Fruit fly (Drosophila melanogaster) whole organism, embryonic: ENCODE data around the gene Ptx1.
A peak's percentile ranks its signal among the peaks of the same experiment; 100 is the strongest.

Source experiments
- Adf1 ChIP-seq: fragments of 200-800 bp; sonication (Bioruptor generic); IDR thresholded peaks from 2 replicates; pipeline ENCODE4 v1.3.6; 2022; ENCODE audit warnings: missing biosample characterization, missing genetic modification characterization
- CG12942 ChIP-seq: fragments of 200-800 bp; sonication (Bioruptor generic); optimal IDR thresholded peaks from 3 replicates; lab custom pipeline; 2016; ENCODE audit warnings: missing biosample characterization, missing genetic modification characterization
- CG13894 ChIP-seq: fragments of 200-800 bp; sonication (Bioruptor generic); optimal IDR thresholded peaks from 3 replicates; lab custom pipeline; 2018; ENCODE audit warnings: missing biosample characterization, mild to moderate bottlenecking, missing genetic modification characterization, moderate library complexity
- CG14014 ChIP-seq: fragments of 200-800 bp; sonication (Bioruptor generic); IDR thresholded peaks from 2 replicates; pipeline ENCODE4 v1.3.6; 2022; ENCODE audit warnings: missing biosample characterization, missing genetic modification characterization
- CG17912 ChIP-seq: fragments of 200-800 bp; sonication (Bioruptor generic); optimal IDR thresholded peaks from 2 replicates; lab custom pipeline; 2018; ENCODE audit warnings: missing biosample characterization, mild to moderate bottlenecking, missing genetic modification characterization
- CG2202 ChIP-seq: fragments of 200-800 bp; sonication (Bioruptor generic); optimal IDR thresholded peaks from 2 replicates; lab custom pipeline; 2018; ENCODE audit warnings: missing biosample characterization, mild to moderate bottlenecking, missing genetic modification characterization
- CG34422 ChIP-seq: fragments of 200-800 bp; sonication (Bioruptor generic); IDR thresholded peaks from 3 replicates; pipeline ENCODE4 v1.3.6; 2022; ENCODE audit warnings: missing biosample characterization, missing genetic modification characterization
- CG6272 ChIP-seq: fragments of 200-800 bp; sonication (Bioruptor generic); IDR thresholded peaks from 2 replicates; pipeline ENCODE4 v1.3.6; 2022; ENCODE audit warnings: missing biosample characterization, missing genetic modification characterization
- CG7786 ChIP-seq: fragments of 200-800 bp; sonication (Bioruptor generic); optimal IDR thresholded peaks from 2 replicates; lab custom pipeline; 2016; ENCODE audit warnings: missing biosample characterization, missing genetic modification characterization
- CG8290 ChIP-seq, 3 experiments: fragments of 200-800 bp; sonication (Bioruptor generic); optimal IDR thresholded peaks; 2 replicates each; lab custom pipeline; 2016 to 2019; ENCODE audit warnings: missing biosample characterization in 3 of 3, missing genetic modification characterization in 3 of 3, mild to moderate bottlenecking in 2 of 3, moderate library complexity in 1 of 3
- CG9609 ChIP-seq: fragments of 200-800 bp; sonication (Bioruptor generic); optimal IDR thresholded peaks from 3 replicates; lab custom pipeline; 2016; ENCODE audit warnings: missing biosample characterization, missing genetic modification characterization
- Deaf1 ChIP-seq: fragments of 200-800 bp; optimal IDR thresholded peaks from 3 replicates; lab custom pipeline; 2019; ENCODE audit warnings: missing biosample characterization, mild to moderate bottlenecking, missing genetic modification characterization, moderate library complexity
- Dp ChIP-seq: fragments of 200-800 bp; sonication (Bioruptor generic); optimal IDR thresholded peaks from 2 replicates; lab custom pipeline; 2018; ENCODE audit warnings: missing biosample characterization, mild to moderate bottlenecking, missing genetic modification characterization, moderate library complexity
- Fer1 ChIP-seq: fragments of 200-800 bp; sonication (Bioruptor generic); optimal IDR thresholded peaks from 2 replicates; lab custom pipeline; 2017; ENCODE audit warnings: missing biosample characterization, mild to moderate bottlenecking, missing genetic modification characterization
- Med ChIP-seq: fragments of 200-800 bp; sonication (Bioruptor generic); peaks from one replicate; lab custom pipeline; 2016; ENCODE audit warnings: missing biosample characterization, missing genetic modification characterization, mild to moderate bottlenecking, inconsistent platforms, moderate library complexity
- Neu2 ChIP-seq: fragments of 200-800 bp; sonication (Bioruptor generic); optimal IDR thresholded peaks from 3 replicates; lab custom pipeline; 2016; ENCODE audit warnings: missing biosample characterization, missing genetic modification characterization, borderline replicate concordance
- Tbp ChIP-seq: fragments of >200 bp; optimal IDR thresholded peaks from 2 replicates; lab custom pipeline; 2018; ENCODE audit warnings: missing biosample characterization, missing genetic modification characterization
- Trl ChIP-seq, 3 experiments: fragments of >200 bp in 2 of 3; fragments of 200-800 bp in 1 of 3; sonication (Bioruptor generic) in 1 of 3; optimal IDR thresholded peaks; 2 replicates in 1 of 3; 3 replicates in 2 of 3; lab custom pipeline; 2016 to 2017; ENCODE audit warnings: missing biosample characterization in 1 of 3, missing genetic modification characterization in 1 of 3
- abd-A ChIP-seq: fragments of 200-800 bp; sonication (Bioruptor generic); optimal IDR thresholded peaks from 3 replicates; lab custom pipeline; 2019; ENCODE audit warnings: missing biosample characterization, mild to moderate bottlenecking, missing genetic modification characterization, moderate library complexity
- ash1 ChIP-seq: fragments of 200-800 bp; sonication (Bioruptor generic); optimal IDR thresholded peaks from 2 replicates; lab custom pipeline; 2018; ENCODE audit warnings: missing biosample characterization, mild to moderate bottlenecking, missing genetic modification characterization
- cato ChIP-seq: fragments of 200-800 bp; sonication (Bioruptor generic); optimal IDR thresholded peaks from 2 replicates; lab custom pipeline; 2016; ENCODE audit warnings: missing biosample characterization, missing genetic modification characterization, borderline replicate concordance
- cg ChIP-seq: fragments of 200-800 bp; sonication (Bioruptor generic); optimal IDR thresholded peaks from 3 replicates; lab custom pipeline; 2019; ENCODE audit warnings: missing biosample characterization, mild to moderate bottlenecking, missing genetic modification characterization, moderate library complexity
- corto ChIP-seq: fragments of 200-800 bp; sonication (Bioruptor generic); optimal IDR thresholded peaks from 2 replicates; lab custom pipeline; 2016; ENCODE audit warnings: missing biosample characterization, mild to moderate bottlenecking, missing genetic modification characterization, moderate library complexity
- da ChIP-seq: fragments of 200-800 bp; sonication (Bioruptor generic); optimal IDR thresholded peaks from 2 replicates; lab custom pipeline; 2016; ENCODE audit warnings: missing biosample characterization, missing genetic modification characterization
- gcm ChIP-seq: fragments of 200-800 bp; sonication (Bioruptor generic); optimal IDR thresholded peaks from 2 replicates; lab custom pipeline; 2019; ENCODE audit warnings: missing biosample characterization, mild to moderate bottlenecking, missing genetic modification characterization, moderate library complexity
- ham ChIP-seq: fragments of 200-800 bp; sonication (Bioruptor generic); IDR thresholded peaks from 2 replicates; pipeline ENCODE4 v1.3.6; 2022; ENCODE audit warnings: missing biosample characterization, missing genetic modification characterization
- hkb ChIP-seq, 2 experiments: fragments of 200-800 bp in 1 of 2; fragments of >200 bp in 1 of 2; sonication (Bioruptor generic) in 1 of 2; IDR thresholded peaks in 1 of 2; optimal IDR thresholded peaks in 1 of 2; 2 replicates each; pipeline versions ENCODE4 v1.3.6 to Lab custom; 2017 to 2022; ENCODE audit warnings: missing biosample characterization in 1 of 2, missing genetic modification characterization in 1 of 2
- inv ChIP-seq: fragments of 200-800 bp; sonication (Bioruptor generic); IDR thresholded peaks from 2 replicates; pipeline ENCODE4 v1.3.6; 2022; ENCODE audit warnings: missing biosample characterization, missing genetic modification characterization; ENCODE audit not compliant: partially characterized antibody
- lbe ChIP-seq: fragments of 200-800 bp; sonication (Bioruptor generic); optimal IDR thresholded peaks from 2 replicates; lab custom pipeline; 2016; ENCODE audit warnings: missing biosample characterization, mild to moderate bottlenecking, missing genetic modification characterization
- phol ChIP-seq: fragments of 200-800 bp; sonication (Bioruptor generic); optimal IDR thresholded peaks from 3 replicates; lab custom pipeline; 2018; ENCODE audit warnings: missing biosample characterization, mild to moderate bottlenecking, missing genetic modification characterization, moderate library complexity
- wdn ChIP-seq: fragments of 200-800 bp; sonication (Bioruptor generic); IDR thresholded peaks from 2 replicates; pipeline ENCODE4 v1.3.6; 2022; ENCODE audit warnings: missing biosample characterization, missing genetic modification characterization
- z ChIP-seq: fragments of 200-800 bp; sonication (Bioruptor generic); IDR thresholded peaks from 3 replicates; pipeline ENCODE4 v1.3.6; 2022; ENCODE audit warnings: missing biosample characterization, missing genetic modification characterization

Gene Ptx1

DNA sequence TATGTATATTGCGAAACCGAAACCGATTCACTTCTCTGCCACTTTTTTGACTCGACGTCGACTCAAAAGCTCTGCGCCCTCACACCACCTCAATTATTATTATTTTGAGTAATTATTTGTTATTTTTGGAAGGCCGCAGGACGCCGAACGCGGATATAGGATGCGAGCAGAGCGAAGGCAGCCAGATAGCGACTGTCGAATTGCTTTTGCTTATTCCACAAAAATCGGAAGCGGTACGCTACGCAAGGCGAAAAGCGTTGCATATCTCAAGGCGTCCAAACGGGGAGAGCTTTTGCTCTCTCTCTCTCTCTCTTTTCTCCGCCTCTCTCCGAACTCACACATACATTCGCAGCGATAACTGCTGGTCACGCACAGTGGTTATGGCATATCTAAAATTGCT is 31.7 kb upstream of the Ptx1 start, which contains the start of gene CG12071:
Gene CG12071 (minus strand): TSS at position 134 of the 400 bp plus-strand sequence.
- no peak for TF ChIP-seq phol (tag; lab: Kevin White, UChicago)
- peak; percentile 1 for TF ChIP-seq Med (GFP tag; lab: Kevin White, UChicago)
- peak; percentile 35 for TF ChIP-seq Deaf1 (tag; lab: Kevin White, UChicago)
- peak; percentile 58 for TF ChIP-seq abd-A (tag; lab: Kevin White, UChicago)
- 0 out of 3 replicates have a peak, but pooled peaks have one; percentile 19 for TF ChIP-seq CG34422
- TF ChIP-seq Trl (optimal IDR thresholded peaks at IDR 0.05; lab: Kevin White, UChicago) = peak; percentile 55 to 63
- TF ChIP-seq Trl (GFP tag; optimal IDR thresholded peaks at IDR 0.05; lab: Kevin White, UChicago) = no peak
- no peak for TF ChIP-seq da
- TF ChIP-seq Fer1 (GFP tag; lab: Kevin White, UChicago) = peak; percentile 1
- TF ChIP-seq CG6272 (GFP tag; lab: Robert Waterston, UW) = no peak
- TF ChIP-seq cg (GFP tag; lab: Kevin White, UChicago) = peak; percentile 39
- TF ChIP-seq z = peak; percentile 73
- TF ChIP-seq CG8290 (GFP tag; optimal IDR thresholded peaks at IDR 0.05; lab: Kevin White, UChicago) = peak; percentile 71
- peak in 1 of 2 experiments; percentile 81 for TF ChIP-seq CG8290 (tag; optimal IDR thresholded peaks at IDR 0.05; lab: Kevin White, UChicago)
- TF ChIP-seq CG13894 (tag; lab: Kevin White, UChicago) = peak; percentile 69
- peak; percentile 45; the same call in 1 of the 2 replicates for TF ChIP-seq Adf1 (GFP tag; lab: Robert Waterston, UW)

DNA sequence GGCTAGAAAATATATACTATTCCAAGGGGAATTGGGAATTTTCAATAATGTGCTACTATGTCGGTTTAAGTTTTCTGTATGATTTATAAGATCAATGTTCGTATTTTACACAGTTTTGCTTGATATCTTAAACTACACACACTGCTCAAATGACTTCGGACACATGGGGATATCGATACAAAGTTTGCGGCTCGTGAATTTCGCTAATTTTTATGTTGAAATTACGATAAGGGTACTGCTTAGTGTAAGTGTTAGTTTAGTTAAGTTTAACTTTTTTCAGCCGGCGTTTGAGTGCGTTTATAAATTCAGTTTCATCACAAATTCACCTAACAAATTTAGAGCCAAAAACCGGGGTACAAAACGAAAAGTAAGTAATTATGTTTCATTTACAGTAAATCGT is 29.2 kb upstream of the Ptx1 start, which contains the start of gene CG15547:
Gene CG15547 (minus strand): TSS at position 101 of the 400 bp plus-strand sequence.
- TF ChIP-seq inv (no peak), cato (GFP tag; lab: Kevin White, UChicago) (no peak), ash1 (GFP tag; lab: Kevin White, UChicago) (no peak), CG2202 (tag; lab: Kevin White, UChicago) (no peak)

DNA sequence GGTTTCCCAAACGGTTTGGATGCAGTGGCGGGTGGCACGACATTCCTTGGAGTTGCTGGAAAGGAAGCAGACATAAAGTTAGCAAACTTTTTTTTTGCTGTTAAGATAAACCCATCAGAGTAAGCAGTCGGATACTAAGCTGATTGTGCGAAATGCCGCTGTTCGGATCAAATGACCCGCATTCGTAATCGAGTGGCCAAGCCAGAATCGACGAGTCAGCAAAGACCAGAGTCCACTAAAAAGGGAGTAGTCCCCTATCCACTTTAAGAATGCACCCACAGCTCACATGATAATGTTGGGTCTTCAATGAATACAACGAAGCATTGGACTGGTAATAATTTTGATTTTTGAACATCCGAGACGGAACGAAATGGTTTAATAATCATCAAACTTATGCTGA is 25.7 kb upstream of the Ptx1 start:
- TF ChIP-seq hkb (optimal IDR thresholded peaks at IDR 0.05; lab: Kevin White, UChicago) = no peak
- TF ChIP-seq hkb (GFP tag; IDR thresholded peaks at IDR 0.05; lab: Robert Waterston, UW) = no peak
- TF ChIP-seq CG7786 (GFP tag; lab: Kevin White, UChicago) = no peak
- TF ChIP-seq ham = no peak
- no peak for TF ChIP-seq Dp (GFP tag; lab: Kevin White, UChicago)
- no peak for TF ChIP-seq CG12942
- TF ChIP-seq gcm (GFP tag; lab: Kevin White, UChicago) = peak; percentile 15

DNA sequence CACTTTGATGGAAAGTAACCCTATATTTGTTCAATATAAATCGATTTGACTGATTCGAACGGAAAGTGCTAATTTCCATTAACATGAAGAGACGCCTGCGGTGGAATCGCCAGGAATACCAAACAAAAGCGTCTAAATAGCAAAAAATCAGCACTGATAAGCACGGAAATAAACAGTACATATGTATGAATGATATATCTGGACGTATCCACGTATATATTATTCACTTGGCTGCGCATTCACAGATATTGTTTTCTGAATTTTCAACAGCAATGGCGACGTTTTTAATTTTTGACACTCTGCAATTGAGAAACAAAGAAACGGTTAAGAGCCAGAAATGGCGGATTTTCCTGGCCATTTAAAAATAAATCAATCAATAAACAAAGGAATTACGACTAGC is 25.3 kb upstream of the Ptx1 start:
- TF ChIP-seq Tbp (GFP tag; lab: Kevin White, UChicago) (no peak), CG14014 (GFP tag; lab: Robert Waterston, UW) (no peak), CG9609 (GFP tag; lab: Kevin White, UChicago) (no peak), CG17912 (GFP tag; lab: Kevin White, UChicago) (no peak), corto (GFP tag; lab: Kevin White, UChicago) (no peak), wdn (GFP tag; lab: Robert Waterston, UW) (no peak), lbe (GFP tag; lab: Kevin White, UChicago) (peak; percentile 16), Neu2 (GFP tag; lab: Kevin White, UChicago) (no peak)
